Worm (Caenorhabditis elegans) whole organism, L1 larva: ENCODE measurements around the gene W09B6.4.

ENCODE experiments used
- ets-5 ChIP-seq: fragments of 200-800 bp; sonication (Bioruptor generic); IDR thresholded peaks from 2 replicates; pipeline ENCODE4 v1.3.6; 2022; ENCODE audit warnings: missing genetic modification characterization, missing compliant biosample characterization
- nhr-11 ChIP-seq: fragments of 150-350 bp; optimal IDR thresholded peaks from 2 replicates; lab custom pipeline; 2014; ENCODE audit warnings: missing biosample characterization, missing genetic modification characterization
- nhr-71 ChIP-seq: sonication (generic microtip); optimal IDR thresholded peaks from 2 replicates; lab custom pipeline; 2016; ENCODE audit warnings: mild to moderate bottlenecking, missing genetic modification characterization, moderate library complexity, missing compliant biosample characterization
- unc-62 ChIP-seq: fragments of 150-350 bp; optimal IDR thresholded peaks from 2 replicates; lab custom pipeline; 2014; ENCODE audit warnings: missing biosample characterization, missing genetic modification reagents, missing genetic modification characterization

DNA sequence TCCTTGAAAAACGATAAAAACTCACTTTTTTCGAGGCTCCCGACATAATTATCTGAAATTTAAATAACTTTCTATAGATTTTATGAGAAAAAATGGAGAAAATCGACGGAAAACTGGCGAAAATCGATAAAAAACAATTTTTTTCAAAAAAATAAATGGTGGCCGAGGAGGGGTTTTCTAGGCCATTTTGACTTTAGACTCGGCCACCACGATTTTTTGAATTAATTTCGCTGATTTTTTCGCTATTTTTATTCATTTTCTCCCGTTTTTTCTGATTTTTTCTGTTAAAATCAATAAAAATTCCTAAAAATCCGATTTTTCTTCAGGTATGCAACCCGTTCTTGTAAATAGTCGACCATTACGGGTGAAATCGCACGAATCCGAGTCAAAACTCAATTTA, 17.4 kb downstream of the W09B6.4 start, which contains the start of the genes sut-1 and eri-3:
- TF ChIP-seq ets-5 (GFP tag; lab: Robert Waterston, UW): no peak
- TF ChIP-seq nhr-71: no peak
- TF ChIP-seq unc-62 (GFP tag; lab: Kevin White, UChicago): no peak
- no peak for TF ChIP-seq nhr-11
